Fruit fly (Drosophila melanogaster) whole organism, embryonic: Measurements from ENCODE around the gene Tgt.

Experiments
- Aef1 ChIP-seq: fragments of 200-800 bp; sonication (Bioruptor generic); IDR thresholded peaks from 3 replicates; pipeline ENCODE4 v1.3.6; 2022; ENCODE audit warnings: missing biosample characterization, missing genetic modification characterization
- Bgb ChIP-seq: fragments of 200-800 bp; sonication (Bioruptor generic); IDR thresholded peaks from 2 replicates; pipeline ENCODE4 v1.3.6; 2022; ENCODE audit warnings: missing biosample characterization, missing genetic modification characterization; ENCODE audit not compliant: partially characterized antibody
- CG10267 ChIP-seq: fragments of 200-800 bp; sonication (Bioruptor generic); optimal IDR thresholded peaks from 2 replicates; lab custom pipeline; 2018; ENCODE audit warnings: missing biosample characterization, mild to moderate bottlenecking, missing genetic modification characterization, moderate library complexity
- CG10431 ChIP-seq: fragments of 200-800 bp; sonication (Bioruptor generic); optimal IDR thresholded peaks from 3 replicates; lab custom pipeline; 2018; ENCODE audit warnings: missing biosample characterization, mild to moderate bottlenecking, missing genetic modification characterization
- CG11093 ChIP-seq: fragments of 200-800 bp; sonication (Bioruptor generic); IDR thresholded peaks from 3 replicates; pipeline ENCODE4 v1.3.6; 2022; ENCODE audit warnings: missing biosample characterization, missing genetic modification characterization
- CG13424 ChIP-seq: fragments of 200-800 bp; sonication (Bioruptor generic); optimal IDR thresholded peaks from 2 replicates; lab custom pipeline; 2019; ENCODE audit warnings: missing biosample characterization, mild to moderate bottlenecking, missing genetic modification characterization, moderate library complexity
- CG14014 ChIP-seq: fragments of 200-800 bp; sonication (Bioruptor generic); IDR thresholded peaks from 2 replicates; pipeline ENCODE4 v1.3.6; 2022; ENCODE audit warnings: missing biosample characterization, missing genetic modification characterization
- CG1647 ChIP-seq: fragments of 200-800 bp; sonication (Bioruptor generic); optimal IDR thresholded peaks from 3 replicates; lab custom pipeline; 2016; ENCODE audit warnings: missing biosample characterization, missing genetic modification characterization
- CG16813 ChIP-seq: fragments of 200-800 bp; sonication (Bioruptor generic); IDR thresholded peaks from 3 replicates; pipeline ENCODE4 v1.3.6; 2022; ENCODE audit warnings: missing biosample characterization, missing genetic modification characterization; ENCODE audit not compliant: partially characterized antibody
- CG2129 ChIP-seq: fragments of 200-800 bp; sonication (Bioruptor generic); IDR thresholded peaks from 2 replicates; pipeline ENCODE4 v1.3.6; 2022; ENCODE audit warnings: missing biosample characterization, missing genetic modification characterization; ENCODE audit not compliant: partially characterized antibody
- CG2889 ChIP-seq: fragments of 200-800 bp; sonication (Bioruptor generic); IDR thresholded peaks from 3 replicates; pipeline ENCODE4 v1.3.6; 2022; ENCODE audit warnings: missing biosample characterization, missing genetic modification characterization
- CG30020 ChIP-seq: fragments of 200-800 bp; optimal IDR thresholded peaks from 2 replicates; lab custom pipeline; 2019; ENCODE audit warnings: missing biosample characterization, mild to moderate bottlenecking, missing genetic modification characterization, moderate library complexity
- CG30431 ChIP-seq: fragments of 200-800 bp; sonication (Bioruptor generic); optimal IDR thresholded peaks from 2 replicates; lab custom pipeline; 2017; ENCODE audit warnings: missing biosample characterization, missing genetic modification characterization
- CG3838 ChIP-seq: fragments of 200-800 bp; sonication (Bioruptor generic); optimal IDR thresholded peaks from 3 replicates; lab custom pipeline; 2016; ENCODE audit warnings: missing biosample characterization, missing genetic modification characterization
- CG4328 ChIP-seq: fragments of 200-800 bp; sonication (Bioruptor generic); optimal IDR thresholded peaks from 3 replicates; lab custom pipeline; 2017; ENCODE audit warnings: missing biosample characterization, missing genetic modification reagents, missing genetic modification characterization
- CG4360 ChIP-seq: fragments of 200-800 bp; sonication (Bioruptor generic); IDR thresholded peaks from 2 replicates; pipeline ENCODE4 v1.3.6; 2022; ENCODE audit warnings: missing biosample characterization, missing genetic modification characterization
- CG4707 ChIP-seq: fragments of 200-800 bp; sonication (Bioruptor generic); optimal IDR thresholded peaks from 2 replicates; lab custom pipeline; 2018; ENCODE audit warnings: missing biosample characterization, mild to moderate bottlenecking, missing genetic modification characterization, moderate library complexity
- CG4730 ChIP-seq: fragments of 200-800 bp; sonication (Bioruptor generic); IDR thresholded peaks from 2 replicates; pipeline ENCODE4 v1.3.6; 2022; ENCODE audit warnings: missing biosample characterization, missing genetic modification characterization
- Deaf1 ChIP-seq: fragments of 200-800 bp; optimal IDR thresholded peaks from 3 replicates; lab custom pipeline; 2019; ENCODE audit warnings: missing biosample characterization, mild to moderate bottlenecking, missing genetic modification characterization, moderate library complexity
- E2f2 ChIP-seq: fragments of 200-800 bp; sonication (Bioruptor generic); IDR thresholded peaks from 2 replicates; pipeline ENCODE4 v1.3.6; 2022; ENCODE audit warnings: missing biosample characterization, missing genetic modification characterization
- HLH54F ChIP-seq: fragments of 200-800 bp; sonication (Bioruptor generic); optimal IDR thresholded peaks from 3 replicates; lab custom pipeline; 2016; ENCODE audit warnings: missing biosample characterization, missing genetic modification characterization
- Oli ChIP-seq: fragments of 200-800 bp; sonication (Bioruptor generic); optimal IDR thresholded peaks from 2 replicates; lab custom pipeline; 2018; ENCODE audit warnings: missing biosample characterization, mild to moderate bottlenecking, missing genetic modification characterization, moderate library complexity
- Rx ChIP-seq: fragments of 200-800 bp; sonication (Bioruptor generic); IDR thresholded peaks from 2 replicates; pipeline ENCODE4 v1.3.6; 2022; ENCODE audit warnings: missing biosample characterization, missing genetic modification characterization
- Sin3A ChIP-seq: fragments of >200 bp; optimal IDR thresholded peaks from 2 replicates; lab custom pipeline; 2018
- Spps ChIP-seq: fragments of 200-800 bp; sonication (Bioruptor generic); optimal IDR thresholded peaks from 2 replicates; lab custom pipeline; 2018; ENCODE audit warnings: missing biosample characterization, mild to moderate bottlenecking, missing genetic modification characterization
- Sry-δ ChIP-seq: fragments of 200-800 bp; sonication (Bioruptor generic); optimal IDR thresholded peaks from 2 replicates; lab custom pipeline; 2016; ENCODE audit warnings: missing biosample characterization, missing genetic modification characterization
- Ssrp ChIP-seq: fragments of 200-800 bp; sonication (Bioruptor generic); optimal IDR thresholded peaks from 2 replicates; lab custom pipeline; 2018; ENCODE audit warnings: missing biosample characterization, mild to moderate bottlenecking, missing genetic modification characterization, moderate library complexity
- bbx ChIP-seq: fragments of 200-800 bp; sonication (Bioruptor generic); IDR thresholded peaks from 2 replicates; pipeline ENCODE4 v1.3.6; 2022; ENCODE audit warnings: missing biosample characterization, missing genetic modification characterization; ENCODE audit not compliant: partially characterized antibody
- br ChIP-seq: fragments of >200 bp; optimal IDR thresholded peaks from 2 replicates; lab custom pipeline; 2017
- crp ChIP-seq, 2 experiments: fragments of 200-800 bp; sonication (Bioruptor generic); optimal IDR thresholded peaks; 2 replicates in 1 of 2; 3 replicates in 1 of 2; lab custom pipeline; 2017; ENCODE audit warnings: missing biosample characterization in 2 of 2, missing genetic modification characterization in 2 of 2, mild to moderate bottlenecking in 1 of 2, moderate library complexity in 1 of 2
- dimm ChIP-seq: fragments of 200-800 bp; sonication (Bioruptor generic); IDR thresholded peaks from 2 replicates; pipeline ENCODE4 v1.3.6; 2022; ENCODE audit warnings: missing biosample characterization, missing genetic modification characterization
- disco-r ChIP-seq: fragments of 200-800 bp; sonication (Bioruptor generic); optimal IDR thresholded peaks from 2 replicates; lab custom pipeline; 2016; ENCODE audit warnings: missing biosample characterization, missing genetic modification characterization
- dm ChIP-seq: fragments of 200-800 bp; sonication (Bioruptor generic); optimal IDR thresholded peaks from 3 replicates; lab custom pipeline; 2016; ENCODE audit warnings: missing biosample characterization, missing genetic modification characterization
- fd64A ChIP-seq: fragments of 200-800 bp; sonication (Bioruptor generic); optimal IDR thresholded peaks from 3 replicates; lab custom pipeline; 2018; ENCODE audit warnings: missing biosample characterization, mild to moderate bottlenecking, missing genetic modification characterization
- gcm2 ChIP-seq: fragments of 200-800 bp; sonication (Bioruptor generic); optimal IDR thresholded peaks from 2 replicates; lab custom pipeline; 2016; ENCODE audit warnings: missing biosample characterization, missing genetic modification characterization
- grn ChIP-seq: fragments of 200-800 bp; sonication (Bioruptor generic); optimal IDR thresholded peaks from 3 replicates; lab custom pipeline; 2017; ENCODE audit warnings: missing biosample characterization, missing genetic modification characterization
- gsb ChIP-seq: fragments of 200-800 bp; sonication (Bioruptor generic); IDR thresholded peaks from 2 replicates; pipeline ENCODE4 v1.3.6; 2022; ENCODE audit warnings: missing biosample characterization, missing genetic modification characterization
- lab ChIP-seq: fragments of 200-800 bp; sonication (Bioruptor generic); optimal IDR thresholded peaks from 3 replicates; lab custom pipeline; 2017; ENCODE audit warnings: missing biosample characterization, missing genetic modification characterization, mild to moderate bottlenecking, moderate library complexity, missing genetic modification reagents
- lbe ChIP-seq: fragments of 200-800 bp; sonication (Bioruptor generic); optimal IDR thresholded peaks from 2 replicates; lab custom pipeline; 2016; ENCODE audit warnings: missing biosample characterization, mild to moderate bottlenecking, missing genetic modification characterization
- lola ChIP-seq, 3 experiments: fragments of >200 bp in 2 of 3; fragments of 200-800 bp in 1 of 3; sonication (Bioruptor generic) in 1 of 3; optimal IDR thresholded peaks; 2 replicates each; lab custom pipeline; 2017 to 2019; ENCODE audit warnings: missing biosample characterization in 3 of 3, missing genetic modification characterization in 3 of 3, mild to moderate bottlenecking in 1 of 3, moderate library complexity in 1 of 3
- pnt ChIP-seq: fragments of 200-800 bp; sonication (Bioruptor generic); optimal IDR thresholded peaks from 3 replicates; lab custom pipeline; 2016; ENCODE audit warnings: missing biosample characterization, missing genetic modification characterization
- repo ChIP-seq: fragments of 200-800 bp; sonication (Bioruptor generic); optimal IDR thresholded peaks from 2 replicates; lab custom pipeline; 2016; ENCODE audit warnings: missing biosample characterization, missing genetic modification characterization
- row ChIP-seq: fragments of 200-800 bp; sonication (Bioruptor generic); IDR thresholded peaks from 3 replicates; pipeline ENCODE4 v1.3.6; 2022; ENCODE audit warnings: missing biosample characterization, missing genetic modification characterization
- sd ChIP-seq: fragments of 200-800 bp; sonication (Bioruptor generic); optimal IDR thresholded peaks from 3 replicates; lab custom pipeline; 2018; ENCODE audit warnings: missing biosample characterization, mild to moderate bottlenecking, missing genetic modification characterization, moderate library complexity
- sens-2 ChIP-seq: fragments of 200-800 bp; sonication (Bioruptor generic); IDR thresholded peaks from 2 replicates; pipeline ENCODE4 v1.3.6; 2022; ENCODE audit warnings: missing biosample characterization, missing genetic modification characterization
- stwl ChIP-seq: fragments of 200-800 bp; sonication (Bioruptor generic); optimal IDR thresholded peaks from 3 replicates; lab custom pipeline; 2018; ENCODE audit warnings: missing biosample characterization, mild to moderate bottlenecking, missing genetic modification characterization, moderate library complexity
- twi ChIP-seq: fragments of 200-800 bp; optimal IDR thresholded peaks from 2 replicates; lab custom pipeline; 2019; ENCODE audit warnings: missing biosample characterization, mild to moderate bottlenecking, missing genetic modification characterization, moderate library complexity
- wek ChIP-seq: fragments of 200-800 bp; sonication (Bioruptor generic); optimal IDR thresholded peaks from 3 replicates; lab custom pipeline; 2018; ENCODE audit warnings: missing biosample characterization, mild to moderate bottlenecking, missing genetic modification characterization, moderate library complexity
- zfh2 ChIP-seq: fragments of 200-800 bp; sonication (Bioruptor generic); optimal IDR thresholded peaks from 2 replicates; lab custom pipeline; 2016; ENCODE audit warnings: missing biosample characterization, missing genetic modification characterization

The Tgt gene

DNA sequence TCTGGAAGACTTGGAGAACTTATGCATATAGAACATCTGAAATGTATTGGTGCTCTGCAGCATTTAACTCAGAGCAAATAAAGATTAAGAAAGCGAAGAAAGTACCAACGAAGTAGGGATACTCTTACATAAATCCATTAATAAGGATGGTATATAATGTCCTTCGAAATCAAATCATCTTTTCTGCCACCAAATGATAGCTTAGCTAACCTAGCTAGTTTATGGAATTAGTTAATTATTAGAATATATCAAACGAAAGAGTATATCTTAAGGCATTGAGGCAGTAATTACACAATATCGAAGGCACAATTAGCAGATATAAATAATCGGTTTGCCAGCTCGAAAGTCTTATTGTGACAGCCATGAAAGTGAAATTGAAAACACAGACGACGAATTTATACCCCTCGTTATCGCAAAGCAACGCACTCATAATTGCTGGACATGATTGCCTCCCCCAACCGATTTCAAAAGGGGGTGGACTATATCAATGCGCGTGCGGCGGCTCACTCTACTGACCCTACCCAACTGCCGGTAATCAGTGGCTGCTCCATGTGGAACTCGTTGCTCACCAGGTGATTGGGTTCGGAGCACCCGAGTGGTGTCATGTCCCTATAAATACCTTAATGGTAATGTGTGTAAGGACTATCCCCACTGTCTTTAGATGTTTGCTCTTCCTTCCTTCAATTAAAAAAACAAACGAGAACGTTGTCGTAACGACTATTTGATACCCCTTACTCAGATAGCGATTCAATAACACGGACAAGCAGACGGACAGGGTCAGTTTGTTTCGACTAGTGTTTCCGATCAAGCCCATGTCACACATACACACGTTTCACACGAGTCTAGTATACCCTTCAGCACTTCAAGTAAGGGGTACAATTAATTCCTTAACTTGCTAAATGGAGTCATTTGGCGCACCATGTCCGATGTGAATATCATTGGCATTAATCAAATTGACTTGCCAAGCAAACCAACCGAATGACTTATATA is 39.2 kb upstream of the Tgt start (continued):
- TF ChIP-seq zfh2 (GFP tag; lab: Kevin White, UChicago): peak; percentile 32
- no peak for TF ChIP-seq CG4328 (GFP tag; lab: Kevin White, UChicago)
- TF ChIP-seq repo (GFP tag; lab: Kevin White, UChicago): no peak
- no peak for TF ChIP-seq CG30431 (GFP tag; lab: Kevin White, UChicago)
- TF ChIP-seq pnt (GFP tag; lab: Kevin White, UChicago): no peak
- peak; percentile 73 for TF ChIP-seq lab (GFP tag; lab: Kevin White, UChicago)
- peak in 1 of 3 experiments; percentile 31 for TF ChIP-seq lola (GFP tag; optimal IDR thresholded peaks at IDR 0.05; lab: Kevin White, UChicago)
- no peak for TF ChIP-seq Sry-δ (GFP tag; lab: Kevin White, UChicago)
- TF ChIP-seq bbx (GFP tag; lab: Robert Waterston, UW): no peak
- TF ChIP-seq dm (GFP tag; lab: Kevin White, UChicago): no peak
- TF ChIP-seq CG2889 (GFP tag; lab: Robert Waterston, UW): 0 out of 3 replicates have a peak, but pooled peaks have one; percentile 16
- no peak for TF ChIP-seq Bgb (GFP tag; lab: Robert Waterston, UW)
- no peak for TF ChIP-seq br
- TF ChIP-seq Aef1 (GFP tag; lab: Robert Waterston, UW): peak; percentile 16; the same call in 1 of the 3 replicates
- TF ChIP-seq lbe (GFP tag; lab: Kevin White, UChicago): peak; percentile 91
- no peak for TF ChIP-seq CG10431 (GFP tag; lab: Kevin White, UChicago)
- TF ChIP-seq gsb (GFP tag; lab: Robert Waterston, UW): no peak
- peak; percentile 63 for TF ChIP-seq row (GFP tag; lab: Robert Waterston, UW)
- no peak for TF ChIP-seq sd (tag; lab: Kevin White, UChicago)
- TF ChIP-seq stwl (tag; lab: Kevin White, UChicago): no peak
- no peak for TF ChIP-seq HLH54F (GFP tag; lab: Kevin White, UChicago)
- TF ChIP-seq grn: no peak
- TF ChIP-seq Sin3A (lab: Kevin White, UChicago): no peak
- no peak for TF ChIP-seq Rx (GFP tag; lab: Robert Waterston, UW)
- no peak for TF ChIP-seq CG3838
- peak; percentile 9 for TF ChIP-seq twi (tag; lab: Kevin White, UChicago)
- peak; percentile 62 for TF ChIP-seq CG13424 (tag; lab: Kevin White, UChicago)
- no peak for TF ChIP-seq CG4707 (GFP tag; lab: Kevin White, UChicago)
- TF ChIP-seq CG2129: no peak
- TF ChIP-seq fd64A (GFP tag; lab: Kevin White, UChicago): peak; percentile 12
- TF ChIP-seq sens-2 (GFP tag; lab: Robert Waterston, UW): peak; percentile 26; the same call in 1 of the 2 replicates
- TF ChIP-seq disco-r: no peak
- TF ChIP-seq CG4730: 0 out of 2 replicates have a peak, but pooled peaks have one; percentile 10
- no peak for TF ChIP-seq gcm2 (GFP tag; lab: Kevin White, UChicago)
- TF ChIP-seq wek (GFP tag; lab: Kevin White, UChicago): no peak
- TF ChIP-seq CG11093: no peak
- no peak for TF ChIP-seq Spps (tag; lab: Kevin White, UChicago)
- peak; percentile 19 for TF ChIP-seq Deaf1 (tag; lab: Kevin White, UChicago)
- no peak for TF ChIP-seq CG16813 (GFP tag; lab: Robert Waterston, UW)
- TF ChIP-seq CG30020 (tag; lab: Kevin White, UChicago): no peak
- no peak for TF ChIP-seq crp (GFP tag; optimal IDR thresholded peaks at IDR 0.05; lab: Kevin White, UChicago)
- no peak for TF ChIP-seq CG1647 (GFP tag; lab: Kevin White, UChicago)
- no peak for TF ChIP-seq CG4360
- TF ChIP-seq dimm (GFP tag; lab: Robert Waterston, UW): no peak
- TF ChIP-seq E2f2 (GFP tag; lab: Robert Waterston, UW): no peak; the same call in 1 of the 2 replicates
- TF ChIP-seq CG14014 (GFP tag; lab: Robert Waterston, UW): 0 out of 2 replicates have a peak, but pooled peaks have one; percentile 40
- TF ChIP-seq CG10267: peak; percentile 32
- peak; percentile 42 for TF ChIP-seq Ssrp
- TF ChIP-seq Oli (tag; lab: Kevin White, UChicago): peak; percentile 68
